Fruit fly (Drosophila melanogaster): ENCODE data around the gene Prx1.

The Prx1 gene

DNA sequence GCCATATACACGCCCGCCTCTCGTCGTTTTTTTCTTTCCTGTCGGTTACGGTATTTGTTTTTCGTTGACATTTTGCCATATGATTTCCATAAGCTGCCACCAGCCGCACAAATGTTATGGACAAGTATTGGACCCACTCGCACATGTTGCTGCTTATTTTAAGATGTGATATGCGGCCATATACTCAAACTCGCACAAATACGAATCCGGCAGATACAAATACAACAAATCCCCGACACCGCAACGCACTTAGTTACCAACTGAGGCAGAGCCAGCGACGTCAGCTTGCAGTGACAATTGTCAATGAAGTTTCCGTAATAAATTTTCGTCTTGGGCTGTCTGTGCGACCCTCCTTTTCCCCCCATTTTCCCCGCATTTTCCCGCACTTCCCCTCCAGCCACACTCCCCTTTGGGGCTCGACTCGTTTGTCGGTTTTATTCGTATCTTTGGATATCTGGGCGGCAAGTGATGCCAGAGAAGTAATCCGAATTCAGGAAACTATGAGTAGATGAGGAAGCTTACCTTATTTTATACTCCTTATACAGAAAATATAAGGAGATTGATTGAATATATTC is 30.9 kb upstream of the Prx1 start:
- TF ChIP-seq Blimp-1 (GFP tag; optimal IDR thresholded peaks at IDR 0.05) (no peak), Ets96B (tag; optimal IDR thresholded peaks at IDR 0.05) (no peak), CG6163 (GFP tag; IDR thresholded peaks at IDR 0.05) (0 out of 3 replicates have a peak, but pooled peaks have one; percentile 19), CG8319 (GFP tag; optimal IDR thresholded peaks at IDR 0.05) (no peak), CG16779 (tag; optimal IDR thresholded peaks at IDR 0.05) (no peak), vri (GFP tag; optimal IDR thresholded peaks at IDR 0.05) (no peak), Smox (GFP tag; optimal IDR thresholded peaks at IDR 0.05) (no peak), salr (GFP tag; optimal IDR thresholded peaks at IDR 0.05) (peak in 1 of 2 experiments; percentile 3), pdm3 (GFP tag; optimal IDR thresholded peaks at IDR 0.05) (no peak), Eip93F (GFP tag; optimal IDR thresholded peaks at IDR 0.05) (no peak), CG11294 (GFP tag; IDR thresholded peaks at IDR 0.05) (no peak), fd59A (GFP tag; optimal IDR thresholded peaks at IDR 0.05) (no peak), Hr38 (GFP tag; optimal IDR thresholded peaks at IDR 0.05) (no peak), dac (GFP tag; optimal IDR thresholded peaks at IDR 0.05) (no peak), fkh (GFP tag; optimal IDR thresholded peaks at IDR 0.05) (no peak), acj6 (GFP tag; optimal IDR thresholded peaks at IDR 0.05) (no peak), Eip75B (GFP tag; optimal IDR thresholded peaks at IDR 0.05) (no peak), CG8632 (GFP tag; optimal IDR thresholded peaks at IDR 0.05) (no peak), CG10669 (GFP tag; optimal IDR thresholded peaks at IDR 0.05) (no peak), CG7368 (GFP tag; optimal IDR thresholded peaks at IDR 0.05) (no peak), eg (GFP tag; IDR thresholded peaks at IDR 0.05) (peak; percentile 25; the same call in 2 of the 3 replicates), CG4318 (GFP tag; optimal IDR thresholded peaks at IDR 0.05) (no peak), topi (GFP tag; optimal IDR thresholded peaks at IDR 0.05) (no peak), CG8119 (GFP tag; IDR thresholded peaks at IDR 0.05) (no peak), CG15336 (GFP tag; IDR thresholded peaks at IDR 0.05) (no peak), Sox102F (GFP tag; optimal IDR thresholded peaks at IDR 0.05) (no peak), cyc (GFP tag; optimal IDR thresholded peaks at IDR 0.05) (no peak), CG32006 (GFP tag; optimal IDR thresholded peaks at IDR 0.05) (peak; percentile 1), achi (GFP tag; optimal IDR thresholded peaks at IDR 0.05) (no peak), Gug (GFP tag; IDR thresholded peaks at IDR 0.05) (no peak), CG1621 (tag; optimal IDR thresholded peaks at IDR 0.05) (no peak), OdsH (GFP tag; optimal IDR thresholded peaks at IDR 0.05) (no peak), CG31627 (GFP tag; optimal IDR thresholded peaks at IDR 0.05) (no peak), spab (GFP tag; optimal IDR thresholded peaks at IDR 0.05) (no peak), Hr4 (GFP tag; optimal IDR thresholded peaks at IDR 0.05) (no peak), CG9139 (GFP tag; optimal IDR thresholded peaks at IDR 0.05) (no peak), svp (GFP tag) (peak; percentile 15), fd85E (GFP tag; optimal IDR thresholded peaks at IDR 0.05) (no peak), CG6276 (GFP tag; optimal IDR thresholded peaks at IDR 0.05) (no peak), CG34406 (GFP tag; optimal IDR thresholded peaks at IDR 0.05) (no peak), CG11762 (GFP tag; optimal IDR thresholded peaks at IDR 0.05; ENCODE audit: insufficient read depth) (no peak)

DNA sequence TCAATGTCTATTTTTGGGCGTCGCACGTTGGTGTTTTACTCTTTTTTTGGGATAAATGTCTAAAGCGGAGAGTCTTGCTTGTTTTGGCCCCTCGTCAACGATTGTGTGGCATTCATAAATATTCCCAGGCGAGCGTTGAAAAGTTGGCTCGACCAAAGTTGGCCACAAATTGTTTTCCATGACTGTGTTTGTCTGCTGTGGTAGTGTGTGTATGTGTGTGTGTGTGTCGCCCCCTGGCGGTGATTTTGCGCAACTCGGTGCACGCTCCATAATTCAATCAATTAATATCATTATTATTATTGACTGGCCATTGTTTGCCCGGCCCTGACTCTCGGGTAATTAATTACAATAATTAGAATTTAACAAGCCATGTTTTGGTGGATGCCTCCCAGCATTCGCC is 29.0 kb upstream of the Prx1 start:
- TF ChIP-seq CG32006 (GFP tag; optimal IDR thresholded peaks at IDR 0.05) = peak; percentile 15
- no peak for TF ChIP-seq Hr38 (GFP tag; optimal IDR thresholded peaks at IDR 0.05)
- TF ChIP-seq CG9139 (GFP tag; optimal IDR thresholded peaks at IDR 0.05) = no peak
- peak; percentile 38 for TF ChIP-seq Eip78C (GFP tag)
- no peak for TF ChIP-seq CG11902 (GFP tag; optimal IDR thresholded peaks at IDR 0.05)
- no peak for TF ChIP-seq CG3919 (GFP tag; optimal IDR thresholded peaks at IDR 0.05)
- no peak for TF ChIP-seq Smox (GFP tag; optimal IDR thresholded peaks at IDR 0.05)
- TF ChIP-seq svp (GFP tag) = peak; percentile 27
- TF ChIP-seq Sox102F (GFP tag; optimal IDR thresholded peaks at IDR 0.05) = no peak
- TF ChIP-seq fd85E (GFP tag; optimal IDR thresholded peaks at IDR 0.05) = no peak
- no peak for TF ChIP-seq Gug (GFP tag; IDR thresholded peaks at IDR 0.05)
- TF ChIP-seq CG31627 (GFP tag; optimal IDR thresholded peaks at IDR 0.05) = no peak
- TF ChIP-seq CG6854 (GFP tag; optimal IDR thresholded peaks at IDR 0.05) = no peak

All from whole organism, prepupa.